Worm (Caenorhabditis elegans) whole organism, L1 larva: Measurements from ENCODE around the gene str-118.

Experiments used
- C34B4.2 ChIP-seq: sonication (generic microtip); optimal IDR thresholded peaks from 2 replicates; lab custom pipeline; 2017; ENCODE audit warnings: mild to moderate bottlenecking, missing genetic modification characterization, missing compliant biosample characterization
- blmp-1 ChIP-seq: fragments of 150-350 bp; optimal IDR thresholded peaks from 2 replicates; lab custom pipeline; 2014; ENCODE audit warnings: missing biosample characterization, missing genetic modification characterization
- ceh-88 ChIP-seq: fragments of 200-800 bp; sonication (Bioruptor generic); IDR thresholded peaks from 2 replicates; pipeline ENCODE4 v1.3.6; 2022; ENCODE audit warnings: missing genetic modification characterization, missing compliant biosample characterization
- ces-1 ChIP-seq: fragments of 150-350 bp; optimal IDR thresholded peaks from 2 replicates; lab custom pipeline; 2014; ENCODE audit warnings: missing biosample characterization, missing genetic modification reagents, missing genetic modification characterization
- dpl-1 ChIP-seq, 3 experiments: fragments of 150-350 bp in 2 of 3; sonication (generic microtip) in 1 of 3; optimal IDR thresholded peaks; 2 replicates each; lab custom pipeline; 2014 to 2017; ENCODE audit warnings: missing biosample characterization in 3 of 3, missing genetic modification characterization in 3 of 3, missing genetic modification reagents in 3 of 3
- dsc-1 ChIP-seq: sonication (generic microtip); optimal IDR thresholded peaks from 2 replicates; lab custom pipeline; 2016; ENCODE audit warnings: mild to moderate bottlenecking, missing genetic modification characterization, missing compliant biosample characterization
- egl-27 ChIP-seq, 2 experiments: fragments of 150-350 bp in 1 of 2; sonication (generic microtip); optimal IDR thresholded peaks; 3 replicates each; lab custom pipeline; 2017 to 2018; ENCODE audit warnings: missing biosample characterization in 2 of 2, missing genetic modification characterization in 2 of 2, missing genetic modification reagents in 2 of 2
- elt-2 ChIP-seq: sonication (generic microtip); optimal IDR thresholded peaks from 2 replicates; lab custom pipeline; 2016; ENCODE audit warnings: missing genetic modification characterization, mild to moderate bottlenecking, inconsistent platforms, missing compliant biosample characterization, missing genetic modification reagents
- elt-3 ChIP-seq, 6 experiments: fragments of 150-350 bp in 1 of 6; sonication (generic microtip); optimal IDR thresholded peaks; 2 replicates each; lab custom pipeline; 2017 to 2018; ENCODE audit warnings: missing biosample characterization in 6 of 6, missing genetic modification characterization in 6 of 6, inconsistent platforms in 1 of 6
- fkh-10 ChIP-seq: sonication (generic microtip); optimal IDR thresholded peaks from 2 replicates; lab custom pipeline; 2017; ENCODE audit warnings: missing biosample characterization, missing genetic modification reagents, missing genetic modification characterization
- fos-1 ChIP-seq: fragments of 150-350 bp; optimal IDR thresholded peaks from 2 replicates; lab custom pipeline; 2014; ENCODE audit warnings: missing biosample characterization, missing genetic modification characterization
- hlh-17 ChIP-seq: fragments of 200-800 bp; sonication (Bioruptor generic); optimal IDR thresholded peaks from 2 replicates; lab custom pipeline; 2018; ENCODE audit warnings: missing genetic modification characterization, mild to moderate bottlenecking, missing compliant biosample characterization, moderate library complexity, borderline replicate concordance
- hpl-2 ChIP-seq: fragments of 150-350 bp; optimal IDR thresholded peaks from 2 replicates; lab custom pipeline; 2014; ENCODE audit warnings: missing biosample characterization, missing genetic modification reagents, missing genetic modification characterization
- lin-13 ChIP-seq: fragments of 150-350 bp; optimal IDR thresholded peaks from 2 replicates; lab custom pipeline; 2014; ENCODE audit warnings: missing biosample characterization, missing genetic modification reagents, missing genetic modification characterization
- lin-14 ChIP-seq: fragments of 200-800 bp; sonication (Bioruptor generic); optimal IDR thresholded peaks from 2 replicates; lab custom pipeline; 2018; ENCODE audit warnings: mild to moderate bottlenecking, missing genetic modification characterization, moderate library complexity, missing compliant biosample characterization
- lin-35 ChIP-seq, 2 experiments: fragments of 150-350 bp; optimal IDR thresholded peaks; 2 replicates each; lab custom pipeline; 2014; ENCODE audit warnings: missing biosample characterization in 2 of 2, missing genetic modification characterization in 2 of 2, missing genetic modification reagents in 2 of 2
- nhr-11 ChIP-seq: fragments of 150-350 bp; optimal IDR thresholded peaks from 2 replicates; lab custom pipeline; 2014; ENCODE audit warnings: missing biosample characterization, missing genetic modification characterization
- nhr-12 ChIP-seq: sonication (generic microtip); optimal IDR thresholded peaks from 2 replicates; lab custom pipeline; 2017; ENCODE audit warnings: missing biosample characterization, missing genetic modification characterization
- nhr-19 ChIP-seq: fragments of 200-800 bp; sonication (Bioruptor generic); conservative IDR thresholded peaks from 2 replicates; pipeline ENCODE4 v1.3.6; 2022; ENCODE audit warnings: missing genetic modification characterization, missing compliant biosample characterization
- nhr-20 ChIP-seq: sonication (generic microtip); optimal IDR thresholded peaks from 2 replicates; lab custom pipeline; 2016; ENCODE audit warnings: mild to moderate bottlenecking, missing genetic modification characterization, missing compliant biosample characterization
- nhr-237 ChIP-seq: fragments of 150-350 bp; optimal IDR thresholded peaks from 2 replicates; lab custom pipeline; 2014; ENCODE audit warnings: missing biosample characterization, missing genetic modification characterization
- pag-3 ChIP-seq: sonication (generic microtip); optimal IDR thresholded peaks from 2 replicates; lab custom pipeline; 2017; ENCODE audit warnings: missing genetic modification characterization, mild to moderate bottlenecking, missing compliant biosample characterization, antibody characterized with exemption, borderline replicate concordance; ENCODE audit not compliant: insufficient read depth
- skn-1 ChIP-seq: fragments of 150-350 bp; optimal IDR thresholded peaks from 2 replicates; lab custom pipeline; 2014; ENCODE audit warnings: missing biosample characterization, missing genetic modification characterization
- snpc-4 ChIP-seq: fragments of 150-350 bp; optimal IDR thresholded peaks from 2 replicates; lab custom pipeline; 2014; ENCODE audit warnings: missing biosample characterization, missing genetic modification characterization
- snu-23 ChIP-seq: sonication (generic microtip); optimal IDR thresholded peaks from 2 replicates; lab custom pipeline; 2016; ENCODE audit warnings: missing genetic modification characterization, missing compliant biosample characterization
- sptf-1 ChIP-seq: fragments of 150-350 bp; optimal IDR thresholded peaks from 2 replicates; lab custom pipeline; 2014; ENCODE audit warnings: missing biosample characterization, missing genetic modification characterization
- sup-37 ChIP-seq: fragments of 200-800 bp; sonication (Bioruptor generic); optimal IDR thresholded peaks from 2 replicates; lab custom pipeline; 2018; ENCODE audit warnings: mild to moderate bottlenecking, missing genetic modification characterization, missing compliant biosample characterization
- swsn-7 ChIP-seq: sonication (generic microtip); optimal IDR thresholded peaks from 2 replicates; lab custom pipeline; 2016; ENCODE audit warnings: missing genetic modification characterization, missing compliant biosample characterization
- tlp-1 ChIP-seq: fragments of 150-350 bp; optimal IDR thresholded peaks from 2 replicates; lab custom pipeline; 2014; ENCODE audit warnings: missing biosample characterization, missing genetic modification characterization
- unc-98 ChIP-seq: fragments of 200-800 bp; sonication (Bioruptor generic); IDR thresholded peaks from 2 replicates; pipeline ENCODE4 v1.3.6; 2022; ENCODE audit warnings: missing genetic modification characterization, missing compliant biosample characterization
- vab-15 ChIP-seq: sonication (generic microtip); optimal IDR thresholded peaks from 2 replicates; lab custom pipeline; 2017; ENCODE audit warnings: missing genotype, mild to moderate bottlenecking, missing genetic modification characterization, missing compliant biosample characterization
- zag-1 ChIP-seq: fragments of 150-350 bp; optimal IDR thresholded peaks from 2 replicates; lab custom pipeline; 2014; ENCODE audit warnings: missing biosample characterization, missing genetic modification characterization
- ztf-4 ChIP-seq: fragments of 150-350 bp; optimal IDR thresholded peaks from 2 replicates; lab custom pipeline; 2014; ENCODE audit warnings: missing biosample characterization, missing genetic modification characterization

Gene str-118

ce11 chrV:10011623-10012022 lies 40.3 kb upstream of the str-118 start, which contains the start of gene lea-1:
Gene lea-1 (plus strand): TSS chrV:10011923.
- TF ChIP-seq vab-15 (tag; lab: Kevin White, UChicago) (no peak), skn-1 (no peak), tlp-1 (tag; lab: Kevin White, UChicago) (no peak), C34B4.2 (no peak), fos-1 (tag; lab: Kevin White, UChicago) (no peak), hpl-2 (GFP tag; lab: Kevin White, UChicago) (no peak), nhr-20 (tag; lab: Kevin White, UChicago) (no peak), snu-23 (GFP tag; lab: Kevin White, UChicago) (no peak), swsn-7 (no peak), unc-98 (GFP tag; lab: Robert Waterston, UW) (no peak)

ce11 chrV:10012639-10013038 lies 39.3 kb upstream of the str-118 start:
- TF ChIP-seq lin-35 (GFP tag; optimal IDR thresholded peaks at IDR 0.05; lab: Kevin White, UChicago) (peak in 1 of 2 experiments; percentile 33), lin-14 (GFP tag; lab: Kevin White, UChicago) (peak; percentile 42), sup-37 (GFP tag; lab: Kevin White, UChicago) (no peak), ces-1 (GFP tag; lab: Kevin White, UChicago) (no peak), blmp-1 (tag; lab: Kevin White, UChicago) (peak; percentile 65), elt-2 (tag; lab: Kevin White, UChicago) (peak; percentile 42), snu-23 (GFP tag; lab: Kevin White, UChicago) (no peak), elt-3 (tag; optimal IDR thresholded peaks at IDR 0.05; lab: Kevin White, UChicago) (peak in 5 of 6 experiments; percentile 71 to 98 (median 80)), dsc-1 (tag; lab: Kevin White, UChicago) (no peak), unc-98 (GFP tag; lab: Robert Waterston, UW) (no peak), pag-3 (tag; lab: Kevin White, UChicago) (peak; percentile 41)

DNA sequence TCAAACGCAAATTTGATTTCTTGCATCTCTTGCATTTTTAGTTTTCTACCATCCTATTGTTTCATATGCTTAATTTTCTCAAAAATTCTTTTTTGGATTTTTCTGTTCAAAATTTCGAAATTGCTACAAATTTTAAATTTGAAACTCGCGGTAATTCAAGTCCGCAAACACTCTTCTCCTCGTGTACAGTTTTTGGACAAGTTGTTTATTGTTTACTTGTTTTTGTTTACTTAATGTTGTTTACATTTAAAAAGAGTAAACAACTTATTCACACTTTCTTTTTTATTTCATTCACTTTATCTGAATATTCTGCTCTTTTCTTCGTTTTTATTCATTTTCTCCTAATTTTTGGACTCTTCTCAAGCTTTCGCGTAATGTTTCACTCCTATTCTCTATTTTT lies 33.7 kb upstream of the str-118 start:
- TF ChIP-seq ceh-88 (GFP tag; lab: Robert Waterston, UW) (no peak), dpl-1 (GFP tag; optimal IDR thresholded peaks at IDR 0.05; lab: Kevin White, UChicago) (no peak), zag-1 (tag; lab: Kevin White, UChicago) (no peak), lin-13 (GFP tag; lab: Kevin White, UChicago) (no peak), pag-3 (tag; lab: Kevin White, UChicago) (no peak), fkh-10 (GFP tag; lab: Kevin White, UChicago) (no peak)

ce11 chrV:10019083-10019624 lies 32.8 kb upstream of the str-118 start:
- TF ChIP-seq egl-27 (tag; optimal IDR thresholded peaks at IDR 0.05; lab: Kevin White, UChicago) (no peak), nhr-11 (tag; lab: Kevin White, UChicago) (no peak), snpc-4 (tag; lab: Kevin White, UChicago) (no peak), tlp-1 (tag; lab: Kevin White, UChicago) (no peak), dsc-1 (tag; lab: Kevin White, UChicago) (no peak), snu-23 (GFP tag; lab: Kevin White, UChicago) (no peak), skn-1 (no peak), ces-1 (GFP tag; lab: Kevin White, UChicago) (no peak), ceh-88 (GFP tag; lab: Robert Waterston, UW) (no peak), nhr-12 (no peak), unc-98 (GFP tag; lab: Robert Waterston, UW) (no peak), nhr-19 (GFP tag; lab: Robert Waterston, UW) (no peak), sptf-1 (tag; lab: Kevin White, UChicago) (no peak), hlh-17 (GFP tag; lab: Kevin White, UChicago) (no peak), nhr-237 (tag; lab: Kevin White, UChicago) (no peak), ztf-4 (no peak)
- TF ChIP-seq, all 84 proteins: peak for 0
